Worm (Caenorhabditis elegans) whole organism, young adult: ENCODE measurements around the gene cuc-1.

Experiments
- B0019.2 ChIP-seq: fragments of 200-800 bp; sonication (Bioruptor generic); conservative IDR thresholded peaks from 2 replicates; pipeline ENCODE4 v1.3.6; 2022; ENCODE audit warnings: missing genetic modification reagents, missing genetic modification characterization, missing compliant biosample characterization
- B0261.1 ChIP-seq: sonication (generic microtip); optimal IDR thresholded peaks from 2 replicates; lab custom pipeline; 2016; ENCODE audit warnings: mild to moderate bottlenecking, missing genetic modification characterization, moderate library complexity, missing compliant biosample characterization
- F33H1.4 ChIP-seq: fragments of 200-800 bp; sonication (Bioruptor generic); IDR thresholded peaks from 2 replicates; pipeline ENCODE4 v1.3.6; 2022; ENCODE audit warnings: missing genetic modification reagents, missing genetic modification characterization, missing compliant biosample characterization
- F57A8.1 ChIP-seq: fragments of 200-800 bp; sonication (Bioruptor generic); optimal IDR thresholded peaks from 2 replicates; lab custom pipeline; 2018; ENCODE audit warnings: mild to moderate bottlenecking, missing genetic modification characterization, moderate library complexity, missing compliant biosample characterization
- K11D2.4 ChIP-seq: fragments of 200-800 bp; sonication (Bioruptor generic); IDR thresholded peaks from 2 replicates; pipeline ENCODE4 v1.3.6; 2022; ENCODE audit warnings: missing genetic modification reagents, missing genetic modification characterization, missing compliant biosample characterization
- bed-2 ChIP-seq: fragments of 200-800 bp; sonication (Bioruptor generic); IDR thresholded peaks from 2 replicates; pipeline ENCODE4 v1.3.6; 2022; ENCODE audit warnings: missing genetic modification reagents, missing genetic modification characterization, missing compliant biosample characterization
- ccch-3 ChIP-seq: fragments of 200-800 bp; sonication (Bioruptor generic); optimal IDR thresholded peaks from 2 replicates; lab custom pipeline; 2018; ENCODE audit warnings: mild to moderate bottlenecking, missing genetic modification characterization, missing compliant biosample characterization
- ceh-100 ChIP-seq: fragments of 200-800 bp; sonication (Bioruptor generic); IDR thresholded peaks from 2 replicates; pipeline ENCODE4 v1.3.6; 2022; ENCODE audit warnings: missing genetic modification reagents, missing genetic modification characterization, missing compliant biosample characterization
- ceh-40 ChIP-seq: fragments of 200-800 bp; sonication (Bioruptor generic); IDR thresholded peaks from 2 replicates; pipeline ENCODE4 v1.3.6; 2022; ENCODE audit warnings: missing genetic modification characterization, missing compliant biosample characterization
- ceh-91 ChIP-seq: fragments of 200-800 bp; sonication (Bioruptor generic); IDR thresholded peaks from 2 replicates; pipeline ENCODE4 v1.3.6; 2022; ENCODE audit warnings: missing genetic modification reagents, missing genetic modification characterization, missing compliant biosample characterization
- dpl-1 ChIP-seq: fragments of 150-350 bp; optimal IDR thresholded peaks from 2 replicates; lab custom pipeline; 2014; ENCODE audit warnings: missing biosample characterization, missing genetic modification reagents, missing genetic modification characterization
- efl-1 ChIP-seq: fragments of 150-350 bp; optimal IDR thresholded peaks from 2 replicates; lab custom pipeline; 2014; ENCODE audit warnings: missing biosample characterization, missing genetic modification reagents, missing genetic modification characterization
- egl-18 ChIP-seq: fragments of 200-800 bp; sonication (Bioruptor generic); IDR thresholded peaks from 2 replicates; pipeline ENCODE4 v1.3.6; 2022; ENCODE audit warnings: missing genetic modification reagents, missing genetic modification characterization, missing compliant biosample characterization
- ekl-4 ChIP-seq: fragments of 200-800 bp; sonication (Bioruptor generic); IDR thresholded peaks from 2 replicates; pipeline ENCODE4 v1.3.6; 2022; ENCODE audit warnings: missing genetic modification reagents, missing genetic modification characterization, missing compliant biosample characterization
- fkh-3 ChIP-seq: sonication (generic microtip); optimal IDR thresholded peaks from 2 replicates; lab custom pipeline; 2016; ENCODE audit warnings: mild to moderate bottlenecking, missing genetic modification characterization, missing compliant biosample characterization
- hlh-26 ChIP-seq: fragments of 200-800 bp; sonication (Bioruptor generic); conservative IDR thresholded peaks from 2 replicates; pipeline ENCODE4 v1.3.6; 2022; ENCODE audit warnings: missing genetic modification reagents, missing genetic modification characterization, missing compliant biosample characterization
- hmg-1.2 ChIP-seq: fragments of 200-800 bp; sonication (Bioruptor generic); IDR thresholded peaks from 2 replicates; pipeline ENCODE4 v1.3.6; 2022; ENCODE audit warnings: missing genetic modification reagents, missing genetic modification characterization, missing compliant biosample characterization
- hmg-20 ChIP-seq: fragments of 200-800 bp; sonication (Bioruptor generic); IDR thresholded peaks from 2 replicates; pipeline ENCODE4 v1.3.6; 2022; ENCODE audit warnings: missing genetic modification reagents, missing genetic modification characterization, missing compliant biosample characterization
- lin-35 ChIP-seq, 3 experiments: fragments of 150-350 bp in 2 of 3; sonication (generic microtip) in 1 of 3; optimal IDR thresholded peaks; 2 replicates each; lab custom pipeline; 2014 to 2018; ENCODE audit warnings: missing biosample characterization in 3 of 3, missing genetic modification characterization in 3 of 3, missing genetic modification reagents in 3 of 3
- lin-54 ChIP-seq: fragments of 200-800 bp; sonication (Bioruptor generic); optimal IDR thresholded peaks from 2 replicates; lab custom pipeline; 2018; ENCODE audit warnings: mild to moderate bottlenecking, missing genetic modification characterization, missing compliant biosample characterization
- lsl-1 ChIP-seq: fragments of 200-800 bp; sonication (Bioruptor generic); optimal IDR thresholded peaks from 2 replicates; lab custom pipeline; 2018; ENCODE audit warnings: mild to moderate bottlenecking, missing genetic modification characterization, moderate library complexity, missing compliant biosample characterization
- lsy-27 ChIP-seq: sonication (generic microtip); optimal IDR thresholded peaks from 2 replicates; lab custom pipeline; 2017; ENCODE audit warnings: missing genetic modification characterization, mild to moderate bottlenecking, missing compliant biosample characterization, antibody characterized with exemption, missing genotype, borderline replicate concordance; ENCODE audit not compliant: insufficient read depth
- madf-8 ChIP-seq: fragments of 200-800 bp; sonication (Bioruptor generic); conservative IDR thresholded peaks from 2 replicates; pipeline ENCODE4 v1.3.6; 2022; ENCODE audit warnings: missing genetic modification reagents, missing genetic modification characterization, missing compliant biosample characterization
- mcd-1 ChIP-seq: fragments of 200-800 bp; sonication (Bioruptor generic); IDR thresholded peaks from 2 replicates; pipeline ENCODE4 v1.3.6; 2022; ENCODE audit warnings: missing genetic modification reagents, missing genetic modification characterization, missing compliant biosample characterization
- nhr-90 ChIP-seq: sonication (generic microtip); optimal IDR thresholded peaks from 2 replicates; lab custom pipeline; 2016; ENCODE audit warnings: missing genotype, mild to moderate bottlenecking, missing genetic modification characterization, missing compliant biosample characterization
- repo-1 ChIP-seq: sonication (generic microtip); optimal IDR thresholded peaks from 2 replicates; lab custom pipeline; 2017; ENCODE audit warnings: mild to moderate bottlenecking, missing genetic modification characterization, missing compliant biosample characterization
- snpc-1.1 ChIP-seq: sonication (generic microtip); optimal IDR thresholded peaks from 2 replicates; lab custom pipeline; 2017; ENCODE audit warnings: missing genetic modification characterization, mild to moderate bottlenecking, missing compliant biosample characterization, antibody characterized with exemption, moderate library complexity, missing genotype, missing genetic modification reagents; ENCODE audit not compliant: insufficient read depth
- snpc-3.4 ChIP-seq: sonication (generic microtip); optimal IDR thresholded peaks from 2 replicates; lab custom pipeline; 2017; ENCODE audit warnings: missing genetic modification characterization, mild to moderate bottlenecking, missing compliant biosample characterization, antibody characterized with exemption, moderate library complexity, missing genotype, missing genetic modification reagents
- somi-1 ChIP-seq: fragments of 200-800 bp; sonication (Bioruptor generic); optimal IDR thresholded peaks from 2 replicates; lab custom pipeline; 2018; ENCODE audit warnings: mild to moderate bottlenecking, missing genetic modification characterization, missing compliant biosample characterization
- tbp1 ChIP-seq: fragments of 200-800 bp; sonication (Bioruptor generic); optimal IDR thresholded peaks from 2 replicates; lab custom pipeline; 2018; ENCODE audit warnings: mild to moderate bottlenecking, missing genetic modification characterization, missing compliant biosample characterization
- tlf-1 ChIP-seq: fragments of 200-800 bp; sonication (Bioruptor generic); optimal IDR thresholded peaks from 2 replicates; lab custom pipeline; 2018; ENCODE audit warnings: mild to moderate bottlenecking, missing genetic modification characterization, missing compliant biosample characterization
- zfh-2 ChIP-seq: fragments of 200-800 bp; sonication (Bioruptor generic); conservative IDR thresholded peaks from 2 replicates; pipeline ENCODE4 v1.3.6; 2022; ENCODE audit warnings: missing genetic modification reagents, missing genetic modification characterization, missing compliant biosample characterization
- zim-3 ChIP-seq: sonication (generic microtip); optimal IDR thresholded peaks from 2 replicates; lab custom pipeline; 2017; ENCODE audit warnings: mild to moderate bottlenecking, missing genetic modification characterization, moderate library complexity, missing compliant biosample characterization
- ztf-28 ChIP-seq: fragments of 200-800 bp; sonication (Bioruptor generic); IDR thresholded peaks from 2 replicates; pipeline ENCODE4 v1.3.6; 2022; ENCODE audit warnings: missing genetic modification reagents, missing genetic modification characterization, missing compliant biosample characterization
- ztf-6 ChIP-seq: fragments of 200-800 bp; sonication (Bioruptor generic); IDR thresholded peaks from 2 replicates; pipeline ENCODE4 v1.3.6; 2022; ENCODE audit warnings: missing genetic modification reagents, missing genetic modification characterization, missing compliant biosample characterization

Gene cuc-1

ce11 chrIII:7900733-7901132 is 39.9 kb upstream of the cuc-1 start, which contains the start of gene best-24 (continued):
- TF ChIP-seq mcd-1 (GFP tag; lab: Robert Waterston, UW), result no peak
- TF ChIP-seq, all 124 proteins: peak for 0

- no peak for TF ChIP-seq hmg-20
- no peak for TF ChIP-seq snpc-1.1 (tag; lab: Kevin White, UChicago)
- TF ChIP-seq madf-8 (GFP tag; lab: Robert Waterston, UW), result no peak
- peak; percentile 19 for TF ChIP-seq somi-1 (GFP tag; lab: Kevin White, UChicago)
- TF ChIP-seq zim-3, result no peak
- TF ChIP-seq zfh-2, result no peak
Observed at ce11 chrIII:7897733-7898132, 36.9 kb upstream of the cuc-1 start.

ce11 chrIII:7896925-7897324 is 36.1 kb upstream of the cuc-1 start, which contains the start of gene ZK688.10:
ZK688.10 (minus strand) TSS chrIII:7897025.
- TF ChIP-seq repo-1 (no peak), tbp1 (GFP tag; lab: Kevin White, UChicago) (no peak), tlf-1 (no peak), ztf-28 (GFP tag; lab: Robert Waterston, UW) (no peak), B0019.2 (GFP tag; lab: Robert Waterston, UW) (no peak)
- TF ChIP-seq, all 124 proteins: peak for 0

ce11 chrIII:7894724-7895123 is 33.9 kb upstream of the cuc-1 start, which contains the start of gene ZK688.4:
ZK688.4 (plus strand) TSS chrIII:7895024.
- TF ChIP-seq B0019.2 (GFP tag; lab: Robert Waterston, UW) (no peak), egl-18 (GFP tag; lab: Robert Waterston, UW) (no peak), ekl-4 (GFP tag; lab: Robert Waterston, UW) (no peak), bed-2 (GFP tag; lab: Robert Waterston, UW) (no peak), snpc-3.4 (no peak)

- TF ChIP-seq F33H1.4 (0 out of 2 replicates have a peak, but pooled peaks have one; percentile 14), ceh-100 (no peak), nhr-90 (tag; lab: Kevin White, UChicago) (no peak), F57A8.1 (GFP tag; lab: Kevin White, UChicago) (no peak), lsl-1 (GFP tag; lab: Kevin White, UChicago) (peak; percentile 85), hmg-1.2 (peak; percentile 43; the same call in 1 of the 2 replicates), zfh-2 (no peak), lsy-27 (no peak), B0261.1 (no peak), K11D2.4 (GFP tag; lab: Robert Waterston, UW) (no peak), efl-1 (GFP tag; lab: Kevin White, UChicago) (no peak), fkh-3 (no peak), ceh-40 (no peak), lin-35 (GFP tag; optimal IDR thresholded peaks at IDR 0.05; lab: Kevin White, UChicago) (no peak), lin-54 (GFP tag; lab: Kevin White, UChicago) (no peak), ccch-3 (GFP tag; lab: Kevin White, UChicago) (no peak), ceh-91 (GFP tag; lab: Robert Waterston, UW) (peak; percentile 55; the same call in 1 of the 2 replicates), dpl-1 (GFP tag; lab: Kevin White, UChicago) (no peak), ztf-6 (GFP tag; lab: Robert Waterston, UW) (no peak), hlh-26 (GFP tag; lab: Robert Waterston, UW) (no peak)
Observed at ce11 chrIII:7893224-7893623, 32.4 kb upstream of the cuc-1 start.
